Worm (Caenorhabditis elegans) whole organism, L4 larva: ENCODE results near the gene F43C1.7.

Experiments used
- ceh-32 ChIP-seq: sonication (generic microtip); optimal IDR thresholded peaks from 2 replicates; lab custom pipeline; 2016; ENCODE audit warnings: mild to moderate bottlenecking, missing genetic modification characterization, missing compliant biosample characterization; ENCODE audit not compliant: poor library complexity
- ceh-82 ChIP-seq: sonication (generic microtip); optimal IDR thresholded peaks from 2 replicates; lab custom pipeline; 2017; ENCODE audit warnings: missing biosample characterization, missing genetic modification characterization
- fkh-10 ChIP-seq: fragments of 150-350 bp; optimal IDR thresholded peaks from 2 replicates; lab custom pipeline; 2014; ENCODE audit warnings: missing biosample characterization, missing genetic modification reagents, missing genetic modification characterization
- lsy-2 ChIP-seq, 2 experiments: fragments of 150-350 bp in 1 of 2; sonication (generic microtip) in 1 of 2; optimal IDR thresholded peaks; 2 replicates each; lab custom pipeline; 2014 to 2017; ENCODE audit warnings: missing biosample characterization in 2 of 2, missing genetic modification characterization in 2 of 2
- nhr-77 ChIP-seq: fragments of 150-350 bp; optimal IDR thresholded peaks from 2 replicates; lab custom pipeline; 2014; ENCODE audit warnings: missing biosample characterization, missing genetic modification characterization
- zip-2 ChIP-seq: fragments of 150-350 bp; optimal IDR thresholded peaks from 2 replicates; lab custom pipeline; 2014; ENCODE audit warnings: missing biosample characterization, missing genetic modification characterization

DNA sequence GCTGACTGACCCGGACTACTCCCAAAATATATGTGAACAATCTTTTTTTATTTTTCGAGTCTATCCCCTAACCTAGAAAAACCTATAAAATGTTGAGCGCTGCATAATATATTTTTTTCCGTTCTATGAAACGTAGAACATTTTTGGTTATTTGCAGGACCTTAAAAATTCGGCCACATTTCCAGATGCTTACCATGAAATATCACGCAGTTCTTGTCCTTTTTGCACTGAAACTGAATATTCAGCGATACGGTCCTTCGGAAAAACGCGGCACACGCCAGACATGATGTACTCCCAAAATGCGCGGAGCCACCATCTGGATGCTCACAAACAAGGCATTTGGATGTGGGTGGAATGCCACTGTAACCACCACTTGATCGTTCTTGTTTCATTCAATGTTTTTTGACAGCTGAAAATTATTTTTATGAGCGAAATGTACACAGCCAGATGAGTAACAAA lies 9.5 kb downstream of the F43C1.7 start, which contains the start of gene nhr-20:
- TF ChIP-seq fkh-10 (GFP tag; lab: Kevin White, UChicago): no peak
- no peak for TF ChIP-seq nhr-77 (tag; lab: Kevin White, UChicago)
- TF ChIP-seq ceh-32 (tag; lab: Kevin White, UChicago): no peak
- no peak for TF ChIP-seq lsy-2 (tag; optimal IDR thresholded peaks at IDR 0.05; lab: Kevin White, UChicago)
- TF ChIP-seq ceh-82 (tag; lab: Kevin White, UChicago): no peak
- no peak for TF ChIP-seq zip-2 (tag; lab: Kevin White, UChicago)
